Fruit fly (Drosophila melanogaster) whole organism, prepupa: ENCODE data around the gene UQCR-14.

Experiments
- CG10631 ChIP-seq: fragments of 200-800 bp; sonication (Bioruptor generic); optimal IDR thresholded peaks from 2 replicates; lab custom pipeline; 2016; ENCODE audit warnings: missing biosample characterization, missing genetic modification characterization
- CG10669 ChIP-seq: fragments of 200-800 bp; sonication (Bioruptor generic); optimal IDR thresholded peaks from 3 replicates; lab custom pipeline; 2018; ENCODE audit warnings: missing biosample characterization, mild to moderate bottlenecking, missing genetic modification characterization, moderate library complexity
- CG11294 ChIP-seq: fragments of 200-800 bp; sonication (Bioruptor generic); IDR thresholded peaks from 2 replicates; pipeline ENCODE4 v1.3.6; 2022; ENCODE audit warnings: missing biosample characterization, missing genetic modification characterization
- CG11762 ChIP-seq: fragments of 200-800 bp; sonication (Bioruptor generic); optimal IDR thresholded peaks from 3 replicates; lab custom pipeline; 2016; ENCODE audit warnings: missing biosample characterization, missing genetic modification characterization; ENCODE audit not compliant: insufficient read depth
- CG11902 ChIP-seq: fragments of 200-800 bp; sonication (Bioruptor generic); optimal IDR thresholded peaks from 3 replicates; lab custom pipeline; 2016; ENCODE audit warnings: missing biosample characterization, missing genetic modification characterization
- CG15336 ChIP-seq: fragments of 200-800 bp; sonication (Bioruptor generic); IDR thresholded peaks from 2 replicates; pipeline ENCODE4 v1.3.6; 2022; ENCODE audit warnings: missing biosample characterization, missing genetic modification characterization
- CG1621 ChIP-seq: fragments of 200-800 bp; sonication (Bioruptor generic); optimal IDR thresholded peaks from 3 replicates; lab custom pipeline; 2018; ENCODE audit warnings: missing biosample characterization, mild to moderate bottlenecking, missing genetic modification characterization
- CG16779 ChIP-seq: fragments of 200-800 bp; sonication (Bioruptor generic); optimal IDR thresholded peaks from 3 replicates; lab custom pipeline; 2017; ENCODE audit warnings: missing biosample characterization, mild to moderate bottlenecking, missing genetic modification characterization
- CG31627 ChIP-seq: fragments of 200-800 bp; sonication (Bioruptor generic); optimal IDR thresholded peaks from 3 replicates; lab custom pipeline; 2016; ENCODE audit warnings: missing biosample characterization, missing genetic modification characterization
- CG34406 ChIP-seq: fragments of 200-800 bp; sonication (Bioruptor generic); optimal IDR thresholded peaks from 3 replicates; lab custom pipeline; 2016; ENCODE audit warnings: missing biosample characterization, missing genetic modification characterization
- CG3919 ChIP-seq: fragments of 200-800 bp; sonication (Bioruptor generic); optimal IDR thresholded peaks from 3 replicates; lab custom pipeline; 2016; ENCODE audit warnings: missing biosample characterization, missing genetic modification characterization
- CG4318 ChIP-seq: fragments of 200-800 bp; sonication (Bioruptor generic); optimal IDR thresholded peaks from 3 replicates; lab custom pipeline; 2017; ENCODE audit warnings: missing biosample characterization, mild to moderate bottlenecking, missing genetic modification characterization
- CG6163 ChIP-seq: fragments of 200-800 bp; sonication (Bioruptor generic); IDR thresholded peaks from 3 replicates; pipeline ENCODE4 v1.3.6; 2022; ENCODE audit warnings: missing biosample characterization, missing genetic modification characterization
- CG6276 ChIP-seq: fragments of 200-800 bp; sonication (Bioruptor generic); optimal IDR thresholded peaks from 2 replicates; lab custom pipeline; 2017; ENCODE audit warnings: missing biosample characterization, mild to moderate bottlenecking, missing genetic modification characterization
- CG6792 ChIP-seq: fragments of 200-800 bp; sonication (Bioruptor generic); optimal IDR thresholded peaks from 3 replicates; lab custom pipeline; 2016; ENCODE audit warnings: missing biosample characterization, missing genetic modification characterization
- CG7368 ChIP-seq: fragments of 200-800 bp; sonication (Bioruptor generic); optimal IDR thresholded peaks from 3 replicates; lab custom pipeline; 2016; ENCODE audit warnings: missing biosample characterization, missing genetic modification characterization
- CG8119 ChIP-seq: fragments of 200-800 bp; sonication (Bioruptor generic); IDR thresholded peaks from 3 replicates; pipeline ENCODE4 v1.3.6; 2022; ENCODE audit warnings: missing biosample characterization, missing genetic modification characterization
- CG8319 ChIP-seq: fragments of 200-800 bp; sonication (Bioruptor generic); optimal IDR thresholded peaks from 3 replicates; lab custom pipeline; 2016; ENCODE audit warnings: missing biosample characterization, missing genetic modification characterization
- CG9139 ChIP-seq: fragments of 200-800 bp; sonication (Bioruptor generic); optimal IDR thresholded peaks from 3 replicates; lab custom pipeline; 2017; ENCODE audit warnings: missing biosample characterization, mild to moderate bottlenecking, missing genetic modification characterization
- Eip78C ChIP-seq: fragments of 200-800 bp; sonication (Bioruptor generic); peaks from one replicate; lab custom pipeline; 2016; ENCODE audit warnings: missing biosample characterization, missing genetic modification characterization
- Ets21C ChIP-seq: fragments of 200-800 bp; sonication (Bioruptor generic); optimal IDR thresholded peaks from 3 replicates; lab custom pipeline; 2016; ENCODE audit warnings: missing biosample characterization, missing genetic modification characterization
- Ets96B ChIP-seq: fragments of 200-800 bp; optimal IDR thresholded peaks from 2 replicates; lab custom pipeline; 2019; ENCODE audit warnings: missing biosample characterization, mild to moderate bottlenecking, missing genetic modification characterization, moderate library complexity
- Gug ChIP-seq: fragments of 200-800 bp; sonication (Bioruptor generic); IDR thresholded peaks from 2 replicates; pipeline ENCODE4 v1.3.6; 2022; ENCODE audit warnings: missing biosample characterization, missing genetic modification characterization
- Hr38 ChIP-seq: sonication (Bioruptor generic); optimal IDR thresholded peaks from 2 replicates; lab custom pipeline; 2016; ENCODE audit warnings: missing biosample characterization, missing genetic modification characterization
- Hr39 ChIP-seq: fragments of 200-800 bp; sonication (Bioruptor generic); optimal IDR thresholded peaks from 2 replicates; lab custom pipeline; 2016; ENCODE audit warnings: missing biosample characterization, missing genetic modification characterization
- Lpt ChIP-seq: fragments of 200-800 bp; sonication (Bioruptor generic); optimal IDR thresholded peaks from 3 replicates; lab custom pipeline; 2016; ENCODE audit warnings: missing biosample characterization, missing genetic modification characterization
- Met ChIP-seq: fragments of 200-800 bp; sonication (Bioruptor generic); optimal IDR thresholded peaks from 3 replicates; lab custom pipeline; 2016; ENCODE audit warnings: missing biosample characterization, missing genetic modification characterization
- Sox102F ChIP-seq: fragments of 200-800 bp; sonication (Bioruptor generic); optimal IDR thresholded peaks from 2 replicates; lab custom pipeline; 2016; ENCODE audit warnings: missing biosample characterization, mild to moderate bottlenecking, missing genetic modification characterization
- Sox14 ChIP-seq: fragments of 200-800 bp; sonication (Bioruptor generic); optimal IDR thresholded peaks from 3 replicates; lab custom pipeline; 2016; ENCODE audit warnings: missing biosample characterization, missing genetic modification characterization
- Sox15 ChIP-seq: fragments of 200-800 bp; sonication (Bioruptor generic); optimal IDR thresholded peaks from 3 replicates; lab custom pipeline; 2016; ENCODE audit warnings: missing biosample characterization, missing genetic modification characterization
- achi ChIP-seq: fragments of 200-800 bp; sonication (Bioruptor generic); optimal IDR thresholded peaks from 3 replicates; lab custom pipeline; 2016; ENCODE audit warnings: missing biosample characterization, missing genetic modification characterization
- acj6 ChIP-seq: fragments of 200-800 bp; sonication (Bioruptor generic); optimal IDR thresholded peaks from 3 replicates; lab custom pipeline; 2016; ENCODE audit warnings: missing biosample characterization, missing genetic modification characterization
- cyc ChIP-seq: fragments of 200-800 bp; sonication (Bioruptor generic); optimal IDR thresholded peaks from 3 replicates; lab custom pipeline; 2016; ENCODE audit warnings: missing biosample characterization, missing genetic modification characterization
- eg ChIP-seq: fragments of 200-800 bp; sonication (Bioruptor generic); IDR thresholded peaks from 3 replicates; pipeline ENCODE4 v1.3.6; 2022; ENCODE audit warnings: missing biosample characterization, missing genetic modification characterization
- esn ChIP-seq: fragments of 200-800 bp; sonication (Bioruptor generic); optimal IDR thresholded peaks from 2 replicates; lab custom pipeline; 2016; ENCODE audit warnings: missing biosample characterization, mild to moderate bottlenecking, missing genetic modification characterization, moderate library complexity
- fd59A ChIP-seq: fragments of 200-800 bp; sonication (Bioruptor generic); optimal IDR thresholded peaks from 2 replicates; lab custom pipeline; 2017; ENCODE audit warnings: missing biosample characterization, mild to moderate bottlenecking, missing genetic modification characterization, missing genetic modification reagents
- fkh ChIP-seq: fragments of 200-800 bp; sonication (Bioruptor generic); optimal IDR thresholded peaks from 3 replicates; lab custom pipeline; 2017; ENCODE audit warnings: missing biosample characterization, mild to moderate bottlenecking, missing genetic modification characterization, moderate library complexity
- net ChIP-seq: fragments of 200-800 bp; sonication (Bioruptor generic); optimal IDR thresholded peaks from 3 replicates; lab custom pipeline; 2016; ENCODE audit warnings: missing biosample characterization, missing genetic modification characterization
- pdm3 ChIP-seq: fragments of 200-800 bp; sonication (Bioruptor generic); optimal IDR thresholded peaks from 3 replicates; lab custom pipeline; 2016; ENCODE audit warnings: missing biosample characterization, missing genetic modification characterization
- salr ChIP-seq, 2 experiments: fragments of 200-800 bp; sonication (Bioruptor generic); optimal IDR thresholded peaks; 3 replicates each; lab custom pipeline; 2016 to 2018; ENCODE audit warnings: missing biosample characterization in 2 of 2, missing genetic modification characterization in 2 of 2, mild to moderate bottlenecking in 1 of 2
- spab ChIP-seq: fragments of 200-800 bp; sonication (Bioruptor generic); optimal IDR thresholded peaks from 2 replicates; lab custom pipeline; 2017; ENCODE audit warnings: missing biosample characterization, mild to moderate bottlenecking, missing genetic modification characterization, missing genetic modification reagents
- ss ChIP-seq, 2 experiments: fragments of 200-800 bp; sonication (Bioruptor generic); optimal IDR thresholded peaks; 2 replicates in 1 of 2; 3 replicates in 1 of 2; lab custom pipeline; 2017 to 2018; ENCODE audit warnings: mild to moderate bottlenecking in 2 of 2, missing biosample characterization in 2 of 2, missing genetic modification characterization in 2 of 2, moderate library complexity in 1 of 2
- svp ChIP-seq: fragments of 200-800 bp; sonication (Bioruptor generic); peaks from one replicate; lab custom pipeline; 2016; ENCODE audit warnings: missing biosample characterization, missing genetic modification characterization
- topi ChIP-seq: fragments of 200-800 bp; sonication (Bioruptor generic); optimal IDR thresholded peaks from 3 replicates; lab custom pipeline; 2016; ENCODE audit warnings: missing biosample characterization, missing genetic modification characterization
- vri ChIP-seq: fragments of 200-800 bp; sonication (Bioruptor generic); optimal IDR thresholded peaks from 3 replicates; lab custom pipeline; 2016; ENCODE audit warnings: missing biosample characterization, mild to moderate bottlenecking, missing genetic modification characterization

Gene UQCR-14

DNA sequence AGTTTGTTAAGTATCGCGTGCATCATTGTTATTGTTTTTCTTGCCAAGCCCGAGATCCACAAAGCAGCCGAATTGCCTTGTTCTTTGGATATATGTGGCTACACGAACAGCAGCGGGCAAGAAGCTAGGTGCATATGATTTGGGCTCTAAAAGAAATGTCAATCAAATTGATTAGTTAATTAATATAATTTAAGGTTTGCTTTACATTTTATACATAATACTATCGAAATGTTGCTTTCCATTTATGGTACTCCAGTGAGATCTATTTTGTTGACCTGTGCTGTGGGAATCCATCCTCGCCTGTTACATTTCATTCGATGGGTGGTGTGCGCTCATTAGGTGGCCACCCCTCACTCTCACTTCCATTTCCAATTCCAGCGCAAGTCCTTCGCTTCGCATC is 22.7 kb upstream of the UQCR-14 start (continued):
- TF ChIP-seq salr (GFP tag; optimal IDR thresholded peaks at IDR 0.05; lab: Kevin White, UChicago) (peak in 1 of 2 experiments; percentile 6), CG1621 (tag; lab: Kevin White, UChicago) (peak; percentile 55), CG8119 (GFP tag; lab: Robert Waterston, UW) (peak; percentile 58; the same call in 2 of the 3 replicates), svp (GFP tag; lab: Kevin White, UChicago) (peak; percentile 86), CG6163 (GFP tag; lab: Robert Waterston, UW) (peak; percentile 79), CG16779 (tag; lab: Kevin White, UChicago) (no peak), Met (GFP tag; lab: Kevin White, UChicago) (peak; percentile 61), acj6 (GFP tag; lab: Kevin White, UChicago) (peak; percentile 60), cyc (GFP tag; lab: Kevin White, UChicago) (peak; percentile 59), CG15336 (peak; percentile 66), Hr38 (GFP tag; lab: Kevin White, UChicago) (no peak), fkh (GFP tag; lab: Kevin White, UChicago) (no peak), pdm3 (GFP tag; lab: Kevin White, UChicago) (peak; percentile 62), CG7368 (peak; percentile 51), topi (GFP tag; lab: Kevin White, UChicago) (peak; percentile 53), CG6792 (GFP tag; lab: Kevin White, UChicago) (peak; percentile 59), CG9139 (GFP tag; lab: Kevin White, UChicago) (peak; percentile 27), fd59A (GFP tag; lab: Kevin White, UChicago) (peak; percentile 52), Ets21C (GFP tag; lab: Kevin White, UChicago) (peak; percentile 18), Sox102F (peak; percentile 60), Hr39 (GFP tag; lab: Kevin White, UChicago) (peak; percentile 53), CG4318 (GFP tag; lab: Kevin White, UChicago) (no peak), net (peak; percentile 29), vri (peak; percentile 26), Sox15 (GFP tag; lab: Kevin White, UChicago) (peak; percentile 10), CG3919 (GFP tag; lab: Kevin White, UChicago) (peak; percentile 65)
- TF ChIP-seq, all 60 proteins: peak for 49

DNA sequence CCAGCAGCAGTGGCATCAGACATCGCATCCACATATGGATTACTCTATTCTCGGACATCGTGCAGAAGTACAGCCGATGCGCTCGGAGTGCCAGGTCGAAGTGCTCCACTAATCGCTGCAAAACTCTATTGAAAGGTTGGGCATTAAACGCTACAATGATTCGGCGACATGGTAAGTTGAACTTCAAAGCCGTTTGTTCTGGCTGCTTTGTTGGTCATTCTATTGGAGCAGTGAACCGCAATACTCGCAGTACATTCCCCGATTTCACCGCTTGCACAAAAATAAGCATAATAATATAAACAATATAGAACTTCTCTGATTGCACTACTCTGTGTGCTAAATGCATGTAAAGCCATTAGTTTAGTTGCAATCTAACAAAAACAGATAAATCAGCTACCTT is 19.7 kb upstream of the UQCR-14 start, which contains the start of gene CG12507:
Gene CG12507 (minus strand): TSS at position 101 of the 400 bp plus-strand sequence.
- no peak for TF ChIP-seq CG3919 (GFP tag; lab: Kevin White, UChicago)
- TF ChIP-seq CG10669: no peak
- TF ChIP-seq Eip78C: no peak
- TF ChIP-seq CG11294 (GFP tag; lab: Robert Waterston, UW): no peak
- no peak for TF ChIP-seq Lpt (GFP tag; lab: Kevin White, UChicago)
- TF ChIP-seq, all 60 proteins: peak for 0

DNA sequence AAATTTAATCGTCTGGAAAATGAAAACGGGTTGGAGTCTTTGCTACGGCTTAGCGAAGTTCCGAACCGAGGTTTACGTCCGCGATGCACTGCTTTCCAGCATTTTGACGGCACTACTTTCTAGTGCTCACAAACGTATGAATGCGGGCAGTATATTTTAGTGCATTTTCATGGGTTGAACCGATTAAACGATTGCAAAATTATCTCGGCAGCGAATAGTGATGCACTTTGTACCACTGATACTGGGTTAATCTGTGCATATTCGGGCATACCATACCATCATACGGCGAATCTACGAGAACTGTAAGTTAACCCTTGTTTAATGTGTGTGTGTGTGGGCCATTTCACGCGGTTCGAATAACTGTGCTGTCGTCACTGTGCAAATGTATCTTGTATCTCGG is 15.3 kb upstream of the UQCR-14 start, which contains the start of gene Mfe2:
Gene Mfe2 (plus strand): TSS at position 157 of the 400 bp plus-strand sequence.
- peak; percentile 24 for TF ChIP-seq Ets96B
- peak; percentile 17 for TF ChIP-seq Sox14 (GFP tag; lab: Kevin White, UChicago)
- TF ChIP-seq Lpt (GFP tag; lab: Kevin White, UChicago): no peak
- TF ChIP-seq Gug (GFP tag; lab: Robert Waterston, UW): no peak
- TF ChIP-seq CG15336: 0 out of 2 replicates have a peak, but pooled peaks have one; percentile 35
- no peak for TF ChIP-seq CG11902 (GFP tag; lab: Kevin White, UChicago)
- peak; percentile 52 for TF ChIP-seq topi (GFP tag; lab: Kevin White, UChicago)
- TF ChIP-seq CG6792 (GFP tag; lab: Kevin White, UChicago): no peak
- TF ChIP-seq Sox102F: no peak
- TF ChIP-seq eg (GFP tag; lab: Robert Waterston, UW): peak; percentile 43; the same call in 1 of the 3 replicates
- peak; percentile 47 for TF ChIP-seq CG31627 (GFP tag; lab: Kevin White, UChicago)
- peak; percentile 84 to 85 for TF ChIP-seq ss (GFP tag; optimal IDR thresholded peaks at IDR 0.05; lab: Kevin White, UChicago)
- no peak for TF ChIP-seq pdm3 (GFP tag; lab: Kevin White, UChicago)
- peak; percentile 40 for TF ChIP-seq CG7368
- TF ChIP-seq CG11294 (GFP tag; lab: Robert Waterston, UW): no peak
- TF ChIP-seq esn (GFP tag; lab: Kevin White, UChicago): peak; percentile 42
- TF ChIP-seq CG10631 (GFP tag; lab: Kevin White, UChicago): peak; percentile 28
- peak; percentile 70 for TF ChIP-seq CG6276 (GFP tag; lab: Kevin White, UChicago)
- no peak for TF ChIP-seq CG8319
- TF ChIP-seq CG6163 (GFP tag; lab: Robert Waterston, UW): peak; percentile 21; the same call in 1 of the 3 replicates
- peak; percentile 76 for TF ChIP-seq CG9139 (GFP tag; lab: Kevin White, UChicago)
- TF ChIP-seq net: peak; percentile 50
- peak; percentile 42 for TF ChIP-seq CG10669
- peak; percentile 46 for TF ChIP-seq CG3919 (GFP tag; lab: Kevin White, UChicago)
- TF ChIP-seq cyc (GFP tag; lab: Kevin White, UChicago): peak; percentile 35
- TF ChIP-seq CG34406: no peak
- TF ChIP-seq achi (GFP tag; lab: Kevin White, UChicago): no peak
- TF ChIP-seq spab (GFP tag; lab: Kevin White, UChicago): peak; percentile 31
- TF ChIP-seq CG8119 (GFP tag; lab: Robert Waterston, UW): no peak; the same call in 2 of the 3 replicates
- TF ChIP-seq CG11762: no peak
- no peak for TF ChIP-seq CG16779 (tag; lab: Kevin White, UChicago)
